Worm (Caenorhabditis elegans) whole organism, L4/young adult: Measurements from ENCODE around the gene acs-2.
"Not testable (repeated sequence)": the region's sequence is repeated elsewhere in the genome, so short reads cannot be mapped to it uniquely, and the experiment has no call there.

ENCODE experiments used
- W03F9.2 ChIP-seq: fragments of 150-350 bp; optimal IDR thresholded peaks from 2 replicates; lab custom pipeline; 2014; ENCODE audit warnings: missing biosample characterization, missing genetic modification characterization
- dao-5 ChIP-seq: sonication (generic microtip); optimal IDR thresholded peaks from 2 replicates; lab custom pipeline; 2016; ENCODE audit warnings: missing genotype, missing genetic modification characterization, moderate library complexity, missing compliant biosample characterization
- him-1 ChIP-seq: sonication (generic microtip); optimal IDR thresholded peaks from 2 replicates; lab custom pipeline; 2016; ENCODE audit warnings: missing genotype, missing genetic modification reagents, missing genetic modification characterization, missing compliant biosample characterization

acs-2 gene

ce11 chrV:15578386-15578785 is 11.2 kb downstream of the acs-2 start, which contains the start of gene F28F8.9:
Gene F28F8.9, minus strand, starts transcription at chrV:15578673.
- TF ChIP-seq dao-5 (tag; lab: Kevin White, UChicago) (no peak), W03F9.2 (tag; lab: Kevin White, UChicago) (no peak), him-1 (tag; lab: Kevin White, UChicago) (no peak)

- TF ChIP-seq him-1 (tag; lab: Kevin White, UChicago), result peak; percentile 92
These were observed 23.0 kb downstream of the acs-2 start, which contains the start of gene F28F8.7 for ce11 chrV:15590183-15590667. Gene F28F8.7, minus strand, starts transcription at chrV:15590617.

ce11 chrV:15594573-15594972 is 27.4 kb downstream of the acs-2 start, which contains the start of gene fbxa-139:
Gene fbxa-139, minus strand, starts transcription at chrV:15594673.
- TF ChIP-seq him-1 (tag; lab: Kevin White, UChicago) (no peak), W03F9.2 (tag; lab: Kevin White, UChicago) (no peak), dao-5 (tag; lab: Kevin White, UChicago) (no peak)

ce11 chrV:15599762-15600161 is 32.6 kb downstream of the acs-2 start, which contains the start of gene B0391.14:
Gene B0391.14, minus strand, starts transcription at chrV:15599862.
- TF ChIP-seq him-1, dao-5, W03F9.2 (tag; lab: Kevin White, UChicago): not testable (repeated sequence)

- no peak for TF ChIP-seq W03F9.2 (tag; lab: Kevin White, UChicago)
- TF ChIP-seq him-1 (tag; lab: Kevin White, UChicago), result no peak
- no peak for TF ChIP-seq dao-5 (tag; lab: Kevin White, UChicago)
These were observed 35.1 kb downstream of the acs-2 start, which contains the start of gene fbxa-152 for ce11 chrV:15602253-15602652. Gene fbxa-152, minus strand, starts transcription at chrV:15602353.

ce11 chrV:15605045-15605444 is 37.9 kb downstream of the acs-2 start, which contains the start of gene fbxa-154:
Gene fbxa-154, minus strand, starts transcription at chrV:15605145.
- TF ChIP-seq dao-5 (tag; lab: Kevin White, UChicago) (no peak), W03F9.2 (tag; lab: Kevin White, UChicago) (no peak), him-1 (tag; lab: Kevin White, UChicago) (no peak)

- TF ChIP-seq W03F9.2 (tag; lab: Kevin White, UChicago) (no peak), him-1 (tag; lab: Kevin White, UChicago) (no peak), dao-5 (tag; lab: Kevin White, UChicago) (no peak)
These were observed 43.3 kb downstream of the acs-2 start, which contains the start of the genes fbxa-153 and str-12 for ce11 chrV:15610350-15610940. Gene fbxa-153, minus strand, starts transcription at chrV:15610384. Gene str-12, plus strand, starts transcription at chrV:15610890.

- no peak for TF ChIP-seq him-1 (tag; lab: Kevin White, UChicago)
These were observed 45.7 kb downstream of the acs-2 start, which contains the start of gene str-263 for ce11 chrV:15612886-15613285. Gene str-263, plus strand, starts transcription at chrV:15613186.

- no peak for TF ChIP-seq W03F9.2 (tag; lab: Kevin White, UChicago)
- no peak for TF ChIP-seq dao-5 (tag; lab: Kevin White, UChicago)
- TF ChIP-seq him-1 (tag; lab: Kevin White, UChicago), result no peak
These were observed 47.3 kb downstream of the acs-2 start for ce11 chrV:15614534-15614933.
